Worm (Caenorhabditis elegans) whole organism, young adult: ENCODE data around the gene JC8.16.

Experiments
- B0261.1 ChIP-seq: sonication (generic microtip); optimal IDR thresholded peaks from 2 replicates; lab custom pipeline; 2016; ENCODE audit warnings: mild to moderate bottlenecking, missing genetic modification characterization, moderate library complexity, missing compliant biosample characterization
- F52B5.7 ChIP-seq: sonication (generic microtip); optimal IDR thresholded peaks from 2 replicates; lab custom pipeline; 2016; ENCODE audit warnings: mild to moderate bottlenecking, missing genetic modification characterization, missing compliant biosample characterization
- T26A5.8 ChIP-seq: sonication (generic microtip); optimal IDR thresholded peaks from 2 replicates; lab custom pipeline; 2016; ENCODE audit warnings: missing genetic modification characterization, missing compliant biosample characterization
- ceh-40 ChIP-seq: fragments of 200-800 bp; sonication (Bioruptor generic); IDR thresholded peaks from 2 replicates; pipeline ENCODE4 v1.3.6; 2022; ENCODE audit warnings: missing genetic modification characterization, missing compliant biosample characterization
- efl-1 ChIP-seq: fragments of 150-350 bp; optimal IDR thresholded peaks from 2 replicates; lab custom pipeline; 2014; ENCODE audit warnings: missing biosample characterization, missing genetic modification reagents, missing genetic modification characterization
- nfya-1 ChIP-seq: sonication (generic microtip); optimal IDR thresholded peaks from 2 replicates; lab custom pipeline; 2017; ENCODE audit warnings: antibody characterized with exemption, missing compliant biosample characterization, missing genetic modification characterization, borderline replicate concordance; ENCODE audit not compliant: insufficient read depth
- rcor-1 ChIP-seq: fragments of 200-800 bp; sonication (Bioruptor generic); IDR thresholded peaks from 2 replicates; pipeline ENCODE4 v1.3.6; 2022; ENCODE audit warnings: missing genetic modification reagents, missing genetic modification characterization, missing compliant biosample characterization
- repo-1 ChIP-seq: sonication (generic microtip); optimal IDR thresholded peaks from 2 replicates; lab custom pipeline; 2017; ENCODE audit warnings: mild to moderate bottlenecking, missing genetic modification characterization, missing compliant biosample characterization

DNA sequence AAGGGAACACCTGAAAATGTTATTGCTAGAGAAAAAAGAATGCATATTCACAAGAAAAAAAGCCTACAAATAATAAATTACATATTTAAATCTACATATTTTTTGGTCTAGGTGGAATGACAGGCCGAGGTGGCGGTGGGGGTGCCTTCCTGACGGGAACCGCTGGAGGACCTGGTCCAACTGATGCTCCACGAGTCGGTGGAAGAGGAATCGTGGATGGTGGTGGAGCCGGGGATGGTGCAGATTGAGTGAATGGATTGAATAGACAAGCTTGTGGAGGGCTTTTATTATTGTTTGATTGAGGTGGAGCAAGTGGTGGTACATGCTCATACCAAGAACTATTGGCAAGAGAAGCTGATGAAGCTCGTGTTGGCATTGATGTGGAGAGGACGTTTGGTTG lies 2.8 kb downstream of the JC8.16 start:
- TF ChIP-seq repo-1 = no peak
- TF ChIP-seq T26A5.8 = no peak
- no peak for TF ChIP-seq B0261.1 (tag; lab: Kevin White, UChicago)
- no peak for TF ChIP-seq ceh-40
- TF ChIP-seq rcor-1 (GFP tag; lab: Robert Waterston, UW) = no peak
- no peak for TF ChIP-seq efl-1
- no peak for TF ChIP-seq nfya-1 (tag; lab: Kevin White, UChicago)
- no peak for TF ChIP-seq F52B5.7 (tag; lab: Kevin White, UChicago)
